Worm (Caenorhabditis elegans) whole organism, L4/young adult: ENCODE measurements around the gene ddb-1.

Experiments
- dao-5 ChIP-seq: sonication (generic microtip); optimal IDR thresholded peaks from 2 replicates; lab custom pipeline; 2016; ENCODE audit warnings: missing genotype, missing genetic modification characterization, moderate library complexity, missing compliant biosample characterization
- him-1 ChIP-seq: sonication (generic microtip); optimal IDR thresholded peaks from 2 replicates; lab custom pipeline; 2016; ENCODE audit warnings: missing genotype, missing genetic modification reagents, missing genetic modification characterization, missing compliant biosample characterization

DNA sequence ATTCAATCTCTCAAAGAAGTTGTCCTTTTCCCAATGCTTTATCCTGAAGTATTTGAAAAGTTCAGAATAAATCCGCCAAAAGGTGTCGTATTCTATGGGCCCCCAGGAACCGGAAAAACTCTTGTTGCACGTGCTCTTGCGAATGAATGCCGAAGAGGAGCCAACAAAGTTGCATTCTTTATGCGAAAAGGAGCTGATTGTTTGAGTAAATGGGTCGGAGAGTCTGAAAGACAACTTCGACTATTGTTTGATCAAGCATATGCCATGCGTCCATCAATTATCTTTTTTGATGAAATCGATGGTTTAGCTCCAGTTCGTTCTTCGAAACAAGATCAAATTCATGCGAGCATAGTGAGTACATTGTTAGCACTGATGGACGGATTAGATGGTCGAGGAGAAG is 40.2 kb downstream of the ddb-1 start:
- TF ChIP-seq him-1 (tag; lab: Kevin White, UChicago) (no peak), dao-5 (tag; lab: Kevin White, UChicago) (no peak)
